Fruit fly (Drosophila melanogaster): ENCODE results near the gene spz5.

DNA sequence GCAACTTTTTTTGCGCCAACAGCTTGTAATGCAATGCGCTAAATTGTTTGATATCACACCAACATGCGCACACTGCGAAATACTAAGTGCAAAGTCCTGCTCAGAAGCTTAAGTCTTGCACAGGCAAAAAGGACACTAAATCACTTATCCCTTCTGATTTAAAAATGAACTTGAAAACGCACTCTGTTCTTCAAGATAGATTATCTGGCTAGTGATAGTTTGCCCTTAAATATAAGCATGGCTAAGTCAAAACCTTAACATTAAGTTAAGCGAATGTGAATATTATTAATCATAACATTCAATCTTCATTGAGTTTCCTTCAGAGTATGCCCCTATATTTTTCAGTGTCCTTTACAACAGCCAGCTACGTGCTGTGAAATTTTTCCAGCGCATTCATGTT, 31.9 kb downstream of the spz5 start:
- TF ChIP-seq psq (optimal IDR thresholded peaks at IDR 0.05) (no peak), Sin3A (optimal IDR thresholded peaks at IDR 0.05) (no peak), ttk (optimal IDR thresholded peaks at IDR 0.05) (no peak), insv (optimal IDR thresholded peaks at IDR 0.05) (no peak)
